Fruit fly (Drosophila melanogaster): ENCODE measurements around the gene CG12985.

The CG12985 gene

dm6 chrX:17917564-17918233, 34.2 kb downstream of the CG12985 start (continued):
- TF ChIP-seq CG3919 (GFP tag; optimal IDR thresholded peaks at IDR 0.05) (peak; percentile 36), net (GFP tag; optimal IDR thresholded peaks at IDR 0.05) (peak; percentile 0), CG10631 (GFP tag; optimal IDR thresholded peaks at IDR 0.05) (peak; percentile 6), svp (GFP tag) (peak; percentile 54), achi (GFP tag; optimal IDR thresholded peaks at IDR 0.05) (peak; percentile 13), CG8632 (GFP tag; optimal IDR thresholded peaks at IDR 0.05) (peak; percentile 26), Blimp-1 (GFP tag; optimal IDR thresholded peaks at IDR 0.05) (peak; percentile 87), CG6276 (GFP tag; optimal IDR thresholded peaks at IDR 0.05) (peak; percentile 40)

dm6 chrX:17924034-17924433, 40.5 kb downstream of the CG12985 start:
- TF ChIP-seq salr (GFP tag; optimal IDR thresholded peaks at IDR 0.05): no peak
- TF ChIP-seq CG11762 (GFP tag; optimal IDR thresholded peaks at IDR 0.05; ENCODE audit: insufficient read depth): no peak
- TF ChIP-seq CG6792 (GFP tag; optimal IDR thresholded peaks at IDR 0.05): no peak
- TF ChIP-seq achi (GFP tag; optimal IDR thresholded peaks at IDR 0.05): no peak
- TF ChIP-seq OdsH (GFP tag; optimal IDR thresholded peaks at IDR 0.05): no peak
- TF ChIP-seq Lpt (GFP tag; optimal IDR thresholded peaks at IDR 0.05): no peak
